Fruit fly (Drosophila melanogaster) Kc167 (cell line): ENCODE results near the gene ebi.

Experiments
- Myc ChIP-seq: fragments of >200 bp; optimal IDR thresholded peaks from 2 replicates; lab custom pipeline; 2017; ENCODE audit warnings: missing external identifiers
- Sin3A ChIP-seq: fragments of >200 bp; optimal IDR thresholded peaks from 2 replicates; lab custom pipeline; 2018; ENCODE audit warnings: missing external identifiers
- h ChIP-seq: fragments of >200 bp; optimal IDR thresholded peaks from 3 replicates; lab custom pipeline; 2018; ENCODE audit warnings: missing external identifiers
- insv ChIP-seq: fragments of >200 bp; optimal IDR thresholded peaks from 3 replicates; lab custom pipeline; 2018; ENCODE audit warnings: missing external identifiers
- psq ChIP-seq: fragments of >200 bp; optimal IDR thresholded peaks from 2 replicates; lab custom pipeline; 2017; ENCODE audit warnings: missing external identifiers
- ttk ChIP-seq: sonication (Bioruptor generic); optimal IDR thresholded peaks from 2 replicates; lab custom pipeline; 2017; ENCODE audit warnings: missing external identifiers

Gene ebi

dm6 chr2L:403627-404575 is 11.0 kb upstream of the ebi start, which contains the start of gene Polr1B:
Gene Polr1B (plus strand): TSS chr2L:404285.
- TF ChIP-seq psq (lab: Kevin White, UChicago) = no peak
- TF ChIP-seq insv (lab: Kevin White, UChicago) = no peak
- no peak for TF ChIP-seq h (lab: Kevin White, UChicago)
- TF ChIP-seq ttk (lab: Kevin White, UChicago) = no peak

dm6 chr2L:412931-413330 is 1.9 kb upstream of the ebi start:
- TF ChIP-seq h (lab: Kevin White, UChicago) = no peak
- no peak for TF ChIP-seq Sin3A (lab: Kevin White, UChicago)
- no peak for TF ChIP-seq insv (lab: Kevin White, UChicago)
- no peak for TF ChIP-seq Myc (lab: Kevin White, UChicago)
- TF ChIP-seq ttk (lab: Kevin White, UChicago) = no peak
- TF ChIP-seq psq (lab: Kevin White, UChicago) = no peak

- no peak for TF ChIP-seq ttk (lab: Kevin White, UChicago)
- TF ChIP-seq h (lab: Kevin White, UChicago) = no peak
- no peak for TF ChIP-seq psq (lab: Kevin White, UChicago)
- no peak for TF ChIP-seq Sin3A (lab: Kevin White, UChicago)
- no peak for TF ChIP-seq insv (lab: Kevin White, UChicago)
- no peak for TF ChIP-seq Myc (lab: Kevin White, UChicago)
These were observed 973 bp upstream of the ebi start for dm6 chr2L:413894-414293.

dm6 chr2L:419620-420184 is 4.8 kb downstream of the ebi start, which contains the start of the genes CG13690 and RpLP1:
Gene CG13690 (minus strand): TSS chr2L:419652.
Gene RpLP1 (plus strand): TSS chr2L:419952.
- TF ChIP-seq ttk (lab: Kevin White, UChicago) (no peak), insv (lab: Kevin White, UChicago) (no peak), psq (lab: Kevin White, UChicago) (no peak), h (lab: Kevin White, UChicago) (no peak)

dm6 chr2L:421119-421821 is 6.4 kb downstream of the ebi start, which contains the start of the genes CG11885 and CG13692:
Gene CG11885 (minus strand): TSS chr2L:421450.
Gene CG13692 (plus strand): TSS chr2L:421771.
- no peak for TF ChIP-seq insv (lab: Kevin White, UChicago)
- no peak for TF ChIP-seq psq (lab: Kevin White, UChicago)
- no peak for TF ChIP-seq Sin3A (lab: Kevin White, UChicago)
- no peak for TF ChIP-seq ttk (lab: Kevin White, UChicago)
- TF ChIP-seq h (lab: Kevin White, UChicago) = no peak
- TF ChIP-seq Myc (lab: Kevin White, UChicago) = no peak

DNA sequence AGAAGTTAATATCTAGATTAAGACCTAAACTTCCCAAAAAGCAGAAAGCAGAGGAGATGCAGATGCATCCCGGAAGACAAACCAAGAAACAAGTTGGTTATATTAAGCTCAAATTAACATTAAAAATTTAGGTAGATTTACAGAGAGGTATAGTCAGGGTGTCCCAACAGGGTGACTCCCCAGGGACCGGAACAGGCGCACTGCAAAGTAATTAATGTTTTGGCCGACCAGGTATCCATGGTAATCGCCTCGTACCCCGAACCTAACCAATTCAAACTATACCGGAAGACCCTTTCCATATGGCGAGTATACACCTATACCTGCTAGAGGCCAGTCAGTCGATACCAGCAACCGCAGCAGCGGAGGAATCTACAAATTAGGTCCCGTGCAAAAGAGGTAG is 7.7 kb downstream of the ebi start, which contains the start of gene BBS8:
Gene BBS8, plus strand, starts transcription at position 301 of the 400 bp plus-strand sequence.
- TF ChIP-seq psq (lab: Kevin White, UChicago) = no peak
- TF ChIP-seq ttk (lab: Kevin White, UChicago) = no peak
- no peak for TF ChIP-seq h (lab: Kevin White, UChicago)
- no peak for TF ChIP-seq Myc (lab: Kevin White, UChicago)
- TF ChIP-seq insv (lab: Kevin White, UChicago) = no peak
- TF ChIP-seq Sin3A (lab: Kevin White, UChicago) = no peak

dm6 chr2L:423160-423559 is 8.3 kb downstream of the ebi start:
- TF ChIP-seq insv (lab: Kevin White, UChicago) (no peak), Sin3A (lab: Kevin White, UChicago) (no peak), ttk (lab: Kevin White, UChicago) (no peak), h (lab: Kevin White, UChicago) (no peak), Myc (lab: Kevin White, UChicago) (no peak), psq (lab: Kevin White, UChicago) (no peak)

- TF ChIP-seq Myc (lab: Kevin White, UChicago) = no peak
- no peak for TF ChIP-seq ttk (lab: Kevin White, UChicago)
- no peak for TF ChIP-seq h (lab: Kevin White, UChicago)
- TF ChIP-seq psq (lab: Kevin White, UChicago) = no peak
- TF ChIP-seq Sin3A (lab: Kevin White, UChicago) = no peak
- no peak for TF ChIP-seq insv (lab: Kevin White, UChicago)
These were observed 10.6 kb downstream of the ebi start for dm6 chr2L:425491-425890.

dm6 chr2L:426449-426848 is 11.6 kb downstream of the ebi start:
- TF ChIP-seq Myc (lab: Kevin White, UChicago) = no peak
- TF ChIP-seq Sin3A (lab: Kevin White, UChicago) = no peak
- no peak for TF ChIP-seq h (lab: Kevin White, UChicago)
- TF ChIP-seq psq (lab: Kevin White, UChicago) = no peak
- no peak for TF ChIP-seq ttk (lab: Kevin White, UChicago)
- TF ChIP-seq insv (lab: Kevin White, UChicago) = no peak

- TF ChIP-seq psq (lab: Kevin White, UChicago) (no peak), Myc (lab: Kevin White, UChicago) (no peak), Sin3A (lab: Kevin White, UChicago) (no peak), ttk (lab: Kevin White, UChicago) (no peak), insv (lab: Kevin White, UChicago) (no peak)
These were observed 12.7 kb downstream of the ebi start for dm6 chr2L:427338-428234.
